Fruit fly (Drosophila melanogaster) ovary, adult (tissue): ENCODE measurements around the gene CG42541.
A peak's percentile ranks its signal among the peaks of the same experiment; 100 is the strongest.

Source experiments
- CG17801 ChIP-seq: fragments of 200-800 bp; optimal IDR thresholded peaks from 2 replicates; lab custom pipeline; 2019; ENCODE audit warnings: missing biosample characterization, mild to moderate bottlenecking, missing genetic modification characterization, moderate library complexity; ENCODE audit not compliant: partially characterized antibody

Gene CG42541

dm6 chrX:3887606-3888216 is 42.7 kb downstream of the CG42541 start:
- TF ChIP-seq CG17801 (GFP tag; lab: Kevin White, UChicago), result no peak

DNA sequence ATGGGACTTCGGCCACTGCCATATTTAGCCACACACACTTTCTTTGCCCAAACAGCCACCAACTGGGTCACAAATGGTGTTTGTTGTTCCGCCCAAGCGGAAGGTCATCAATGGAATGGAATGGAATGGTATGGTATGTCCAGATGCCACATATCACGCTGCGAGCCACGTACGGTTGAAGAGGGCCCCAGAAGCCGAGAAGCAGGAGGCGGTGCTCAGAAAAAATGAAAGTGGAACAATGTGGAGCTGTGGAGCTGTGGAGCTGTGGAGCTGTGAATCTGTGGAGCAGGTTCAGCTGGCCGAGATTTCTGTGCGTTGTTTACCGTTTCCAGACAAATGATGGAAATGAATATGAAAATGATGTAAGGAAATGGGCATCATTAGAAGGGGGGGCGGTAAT is 43.6 kb downstream of the CG42541 start:
- no peak for TF ChIP-seq CG17801 (GFP tag; lab: Kevin White, UChicago)

DNA sequence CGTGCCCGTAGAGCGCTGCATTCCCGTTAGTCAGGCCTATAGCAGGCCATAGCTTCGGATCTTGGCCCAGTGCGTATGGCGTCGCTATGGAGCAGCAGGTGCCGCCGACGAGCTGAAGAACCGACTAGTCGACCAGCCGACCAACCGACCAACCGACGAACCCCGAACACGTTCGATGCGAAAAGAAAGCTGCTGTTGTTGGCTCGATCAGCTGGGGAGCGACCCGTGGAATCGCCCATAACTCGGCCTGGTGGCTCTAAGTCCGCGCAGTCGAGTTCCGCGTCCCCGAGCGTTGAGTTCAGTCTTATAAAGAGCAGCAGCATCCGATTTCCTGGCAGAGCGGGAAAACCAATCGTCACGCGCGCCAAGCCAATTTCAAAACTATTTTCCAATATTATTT is 46.5 kb downstream of the CG42541 start, which contains the start of gene CG15239:
CG15239 (plus strand) TSS at position 265 of the 400 bp plus-strand sequence.
- no peak for TF ChIP-seq CG17801 (GFP tag; lab: Kevin White, UChicago)

dm6 chrX:3880645-3881316 is 49.6 kb downstream of the CG42541 start, which contains the start of gene VhaAC39-1:
TSS of gene VhaAC39-1 (plus strand) at chrX:3880748.
- peak; percentile 34 for TF ChIP-seq CG17801 (GFP tag; lab: Kevin White, UChicago)

- no peak for TF ChIP-seq CG17801 (GFP tag; lab: Kevin White, UChicago)
These were observed 55.4 kb downstream of the CG42541 start for dm6 chrX:3874949-3875348.

dm6 chrX:3874452-3874851 is 55.9 kb downstream of the CG42541 start:
- no peak for TF ChIP-seq CG17801 (GFP tag; lab: Kevin White, UChicago)

- TF ChIP-seq CG17801 (GFP tag; lab: Kevin White, UChicago), result no peak
These were observed 58.4 kb downstream of the CG42541 start, which contains the start of gene yin for dm6 chrX:3871889-3872409. TSS of gene yin (minus strand) at chrX:3871939.

DNA sequence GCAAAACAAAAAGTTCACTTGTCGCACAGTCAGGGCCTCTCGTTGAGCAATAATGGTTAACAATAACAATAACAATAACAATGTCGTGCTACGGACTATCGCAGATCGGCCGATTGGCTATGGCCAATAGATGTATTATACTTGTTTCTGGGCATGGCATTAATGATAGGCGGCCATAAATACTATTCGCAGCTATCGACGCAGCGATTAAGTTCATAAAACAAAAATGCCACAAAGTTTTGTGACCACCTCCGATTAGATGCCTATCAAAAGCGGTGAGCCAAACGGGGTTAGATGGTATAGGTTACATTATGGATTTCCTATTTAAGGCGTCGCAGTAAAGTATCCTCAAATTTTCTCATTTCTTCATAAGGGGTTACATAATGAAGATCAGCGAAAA is 59.8 kb downstream of the CG42541 start:
- no peak for TF ChIP-seq CG17801 (GFP tag; lab: Kevin White, UChicago)

- TF ChIP-seq CG17801 (GFP tag; lab: Kevin White, UChicago), result no peak
These were observed 61.3 kb downstream of the CG42541 start for dm6 chrX:3869092-3869491.

dm6 chrX:3868456-3869023 is 61.8 kb downstream of the CG42541 start, which contains the start of gene CG2930:
TSS of gene CG2930 (plus strand) at chrX:3868973.
- peak; percentile 98 for TF ChIP-seq CG17801 (GFP tag; lab: Kevin White, UChicago)

- no peak for TF ChIP-seq CG17801 (GFP tag; lab: Kevin White, UChicago)
These were observed 62.6 kb downstream of the CG42541 start for dm6 chrX:3867782-3868181.

- no peak for TF ChIP-seq CG17801 (GFP tag; lab: Kevin White, UChicago)
These were observed 63.4 kb downstream of the CG42541 start for dm6 chrX:3866844-3867457.

- no peak for TF ChIP-seq CG17801 (GFP tag; lab: Kevin White, UChicago)
These were observed 64.3 kb downstream of the CG42541 start for dm6 chrX:3866104-3866503.

DNA sequence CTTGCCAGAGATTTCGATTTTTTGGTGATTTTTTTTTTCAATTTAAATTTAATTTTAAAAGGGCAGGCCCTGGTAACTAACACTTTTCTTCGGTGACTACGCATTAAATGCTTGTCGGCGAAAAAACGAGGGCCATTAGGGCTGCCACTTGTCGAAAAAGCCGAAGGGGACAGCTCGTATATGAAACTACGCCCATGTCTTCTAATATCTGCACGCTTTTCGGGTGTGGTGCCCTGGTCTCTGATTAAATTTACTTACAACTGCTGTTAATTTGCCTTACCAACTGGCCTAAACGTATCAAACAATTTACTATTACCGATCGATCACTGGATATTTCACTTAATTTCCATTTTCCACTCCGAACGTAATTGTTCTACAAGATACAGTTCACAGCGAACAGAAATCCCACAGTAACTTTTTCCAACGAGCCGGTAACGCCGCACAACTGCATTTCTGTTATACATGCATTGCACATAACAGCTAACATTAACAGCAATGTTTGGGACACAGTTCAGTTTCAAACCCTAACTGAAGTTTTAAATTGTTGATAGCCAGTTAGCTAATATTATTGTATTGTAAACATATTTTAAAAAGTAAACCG is 68.0 kb downstream of the CG42541 start:
- no peak for TF ChIP-seq CG17801 (GFP tag; lab: Kevin White, UChicago)

dm6 chrX:3861183-3861582 is 69.2 kb downstream of the CG42541 start:
- TF ChIP-seq CG17801 (GFP tag; lab: Kevin White, UChicago), result no peak
